Worm (Caenorhabditis elegans): ENCODE results near the gene twk-16.
"Not testable (repeated sequence)": the region's sequence is repeated elsewhere in the genome, so short reads cannot be mapped to it uniquely, and the experiment has no call there.

Gene twk-16

DNA sequence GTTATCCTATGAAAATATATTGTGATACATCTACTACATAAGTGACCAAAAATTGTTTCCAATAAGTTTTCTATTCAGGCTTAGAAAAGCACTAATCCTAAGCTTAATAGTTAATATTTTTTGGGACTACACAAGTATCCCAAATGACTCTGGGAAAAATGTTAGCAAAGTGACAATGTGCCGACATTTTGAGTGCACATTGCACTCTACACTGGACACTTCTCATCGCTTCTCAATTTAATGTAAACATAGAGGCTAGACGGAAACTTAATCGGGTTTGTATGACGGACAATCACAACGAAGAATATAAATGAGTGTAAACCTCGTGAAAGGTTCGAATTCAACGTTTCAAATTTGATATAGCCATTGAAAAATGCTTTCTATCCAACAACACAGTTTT lies 30.8 kb downstream of the twk-16 start (continued):
- TF ChIP-seq arid-1 (GFP tag; conservative IDR thresholded peaks at IDR 0.05) (no peak), ztf-7 (tag; optimal IDR thresholded peaks at IDR 0.05) (peak; percentile 45), F26F4.8 (GFP tag; conservative IDR thresholded peaks at IDR 0.05) (no peak), daf-16 (GFP tag; optimal IDR thresholded peaks at IDR 0.05) (peak in 1 of 2 experiments; percentile 83), daf-16 (tag; optimal IDR thresholded peaks at IDR 0.05) (peak; percentile 69), jun-1 (tag; optimal IDR thresholded peaks at IDR 0.05) (no peak), zfp-3 (GFP tag; conservative IDR thresholded peaks at IDR 0.05) (0 out of 2 replicates have a peak, but pooled peaks have one; percentile 75), fos-1 (tag; optimal IDR thresholded peaks at IDR 0.05) (peak; percentile 41), F44E2.7 (GFP tag; IDR thresholded peaks at IDR 0.05) (no peak), aly-2 (tag; optimal IDR thresholded peaks at IDR 0.05) (no peak), lir-3 (tag; optimal IDR thresholded peaks at IDR 0.05) (no peak), nhr-48 (tag; optimal IDR thresholded peaks at IDR 0.05) (peak; percentile 75), zip-2 (tag; optimal IDR thresholded peaks at IDR 0.05) (no peak), nhr-42 (GFP tag; IDR thresholded peaks at IDR 0.05) (no peak), nhr-11 (tag; optimal IDR thresholded peaks at IDR 0.05) (peak; percentile 78), gei-8 (GFP tag; optimal IDR thresholded peaks at IDR 0.05) (no peak), nhr-102 (tag; optimal IDR thresholded peaks at IDR 0.05) (peak; percentile 40), Y5F2A.4 (GFP tag; optimal IDR thresholded peaks at IDR 0.05) (no peak), lin-29 (GFP tag; IDR thresholded peaks at IDR 0.05) (no peak), nhr-6 (tag; optimal IDR thresholded peaks at IDR 0.05) (peak; percentile 77), snpc-4 (tag; optimal IDR thresholded peaks at IDR 0.05) (no peak), dmd-6 (GFP tag; IDR thresholded peaks at IDR 0.05) (peak; percentile 50), ama-1 (optimal IDR thresholded peaks at IDR 0.05) (peak; percentile 79), duxl-1 (tag; optimal IDR thresholded peaks at IDR 0.05; ENCODE audit: poor library complexity) (peak; percentile 60), F49E8.2 (tag; optimal IDR thresholded peaks at IDR 0.05; ENCODE audit: borderline replicate concordance) (no peak), lin-38 (GFP tag; IDR thresholded peaks at IDR 0.05) (peak; percentile 28; the same call in 1 of the 2 replicates), cey-2 (tag; optimal IDR thresholded peaks at IDR 0.05; ENCODE audit: borderline replicate concordance, insufficient read depth) (no peak), snpc-1.2 (GFP tag; IDR thresholded peaks at IDR 0.05) (no peak), D1046.2 (GFP tag; IDR thresholded peaks at IDR 0.05) (0 out of 2 replicates have a peak, but pooled peaks have one; percentile 63), dpl-1 (GFP tag; optimal IDR thresholded peaks at IDR 0.05) (no peak), zag-1 (tag; optimal IDR thresholded peaks at IDR 0.05) (no peak), mes-2 (tag; optimal IDR thresholded peaks at IDR 0.05; ENCODE audit: poor library complexity, severe bottlenecking) (peak; percentile 71), hif-1 (tag; optimal IDR thresholded peaks at IDR 0.05) (peak in 1 of 2 experiments; percentile 26), unc-39 (tag; optimal IDR thresholded peaks at IDR 0.05) (no peak)

DNA sequence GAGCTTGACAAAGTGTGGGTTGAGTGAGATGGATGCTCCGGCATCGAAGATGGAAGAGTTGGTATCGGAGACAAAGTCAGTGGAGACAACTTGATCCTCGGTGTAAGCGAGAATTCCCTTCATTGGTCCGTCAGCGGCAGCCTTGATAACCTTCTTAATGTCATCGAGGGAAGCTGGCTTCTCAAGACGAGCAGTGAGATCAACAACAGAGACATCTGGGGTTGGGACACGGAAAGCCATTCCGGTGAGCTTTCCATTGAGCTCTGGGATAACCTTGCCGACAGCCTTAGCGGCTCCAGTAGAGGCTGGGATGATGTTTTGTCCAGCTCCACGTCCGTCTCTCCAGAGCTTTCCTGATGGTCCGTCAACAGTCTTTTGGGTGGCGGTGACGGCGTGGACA lies 31.4 kb downstream of the twk-16 start:
- TF ChIP-seq zfp-3 (GFP tag; conservative IDR thresholded peaks at IDR 0.05) (0 out of 2 replicates have a peak, but pooled peaks have one; percentile 14), php-3 (GFP tag; IDR thresholded peaks at IDR 0.05) (0 out of 2 replicates have a peak, but pooled peaks have one; percentile 33), unc-62 (GFP tag; optimal IDR thresholded peaks at IDR 0.05 in 1 of 2) (peak in 1 of 2 experiments; percentile 36), mxl-2 (GFP tag; conservative IDR thresholded peaks at IDR 0.05) (0 out of 2 replicates have a peak, but pooled peaks have one; percentile 13), D1046.2 (GFP tag; IDR thresholded peaks at IDR 0.05) (0 out of 2 replicates have a peak, but pooled peaks have one; percentile 45), dmd-8 (GFP tag; IDR thresholded peaks at IDR 0.05) (peak; percentile 56; the same call in 1 of the 2 replicates), egl-43 (GFP tag; IDR thresholded peaks at IDR 0.05) (0 out of 2 replicates have a peak, but pooled peaks have one; percentile 59), set-16 (GFP tag; IDR thresholded peaks at IDR 0.05) (peak; percentile 59), lim-7 (GFP tag; IDR thresholded peaks at IDR 0.05) (peak; percentile 32; the same call in 1 of the 2 replicates)
- TF ChIP-seq unc-62 (tag; optimal IDR thresholded peaks at IDR 0.05) = not testable (repeated sequence)
